Worm (Caenorhabditis elegans) whole organism, L3 larva: Measurements from ENCODE around the gene Y55B1AR.2.

Experiments
- R02D3.7 ChIP-seq: fragments of 150-350 bp; optimal IDR thresholded peaks from 2 replicates; lab custom pipeline; 2014; ENCODE audit warnings: missing biosample characterization, missing genetic modification characterization
- ZK546.5 ChIP-seq: sonication (generic microtip); optimal IDR thresholded peaks from 2 replicates; lab custom pipeline; 2017; ENCODE audit warnings: missing biosample characterization, missing genetic modification characterization
- ama-1 ChIP-seq: fragments of 150-350 bp; optimal IDR thresholded peaks from 2 replicates; lab custom pipeline; 2018
- ceh-16 ChIP-seq: sonication (generic microtip); optimal IDR thresholded peaks from 2 replicates; lab custom pipeline; 2017; ENCODE audit warnings: missing biosample characterization, missing genetic modification characterization
- ceh-28 ChIP-seq: fragments of 150-350 bp; optimal IDR thresholded peaks from 2 replicates; lab custom pipeline; 2014; ENCODE audit warnings: missing biosample characterization, missing genetic modification reagents, missing genetic modification characterization
- ceh-82 ChIP-seq: fragments of 150-350 bp; optimal IDR thresholded peaks from 2 replicates; lab custom pipeline; 2014; ENCODE audit warnings: missing biosample characterization, missing genetic modification characterization
- ceh-9 ChIP-seq: sonication (generic microtip); optimal IDR thresholded peaks from 2 replicates; lab custom pipeline; 2018; ENCODE audit warnings: missing biosample characterization, missing genetic modification characterization
- daf-12 ChIP-seq: fragments of 150-350 bp; optimal IDR thresholded peaks from 2 replicates; lab custom pipeline; 2014; ENCODE audit warnings: missing biosample characterization, missing genetic modification reagents, missing genetic modification characterization
- egl-27 ChIP-seq: sonication (generic microtip); optimal IDR thresholded peaks from 4 replicates; lab custom pipeline; 2017; ENCODE audit warnings: missing biosample characterization, missing genetic modification reagents, missing genetic modification characterization
- egl-5 ChIP-seq: fragments of 150-350 bp; optimal IDR thresholded peaks from 2 replicates; lab custom pipeline; 2017; ENCODE audit warnings: missing biosample characterization, missing genetic modification reagents, missing genetic modification characterization, inconsistent platforms
- elt-2 ChIP-seq: sonication (generic microtip); optimal IDR thresholded peaks from 2 replicates; lab custom pipeline; 2016; ENCODE audit warnings: missing genetic modification reagents, mild to moderate bottlenecking, missing genetic modification characterization, missing compliant biosample characterization
- eor-1 ChIP-seq, 2 experiments: fragments of 150-350 bp; optimal IDR thresholded peaks; 2 replicates each; lab custom pipeline; 2014 to 2018; ENCODE audit warnings: missing biosample characterization in 2 of 2, missing genetic modification characterization in 2 of 2
- fkh-10 ChIP-seq: sonication (generic microtip); optimal IDR thresholded peaks from 2 replicates; lab custom pipeline; 2017; ENCODE audit warnings: missing biosample characterization, missing genetic modification reagents, missing genetic modification characterization
- fos-1 ChIP-seq: fragments of 150-350 bp; optimal IDR thresholded peaks from 2 replicates; lab custom pipeline; 2014; ENCODE audit warnings: missing biosample characterization, missing genetic modification characterization
- hmg-11 ChIP-seq: sonication (generic microtip); optimal IDR thresholded peaks from 2 replicates; lab custom pipeline; 2016; ENCODE audit warnings: missing genetic modification characterization, missing compliant biosample characterization
- lin-39 ChIP-seq: fragments of 150-350 bp; optimal IDR thresholded peaks from 2 replicates; lab custom pipeline; 2018; ENCODE audit warnings: missing biosample characterization, missing genetic modification reagents, missing genetic modification characterization
- lsy-12 ChIP-seq: sonication (generic microtip); optimal IDR thresholded peaks from 2 replicates; lab custom pipeline; 2016; ENCODE audit warnings: mild to moderate bottlenecking, missing genetic modification characterization, missing compliant biosample characterization
- mdl-1 ChIP-seq: fragments of 150-350 bp; optimal IDR thresholded peaks from 2 replicates; lab custom pipeline; 2014; ENCODE audit warnings: missing biosample characterization, missing genetic modification characterization
- mml-1 ChIP-seq: fragments of 150-350 bp; sonication (generic microtip); optimal IDR thresholded peaks from 3 replicates; lab custom pipeline; 2014; ENCODE audit warnings: missing biosample characterization, missing genetic modification characterization
- nfya-1 ChIP-seq: sonication (generic microtip); optimal IDR thresholded peaks from 2 replicates; lab custom pipeline; 2017; ENCODE audit warnings: missing genetic modification characterization, mild to moderate bottlenecking, missing compliant biosample characterization, antibody characterized with exemption, moderate library complexity; ENCODE audit not compliant: insufficient read depth
- nhr-11 ChIP-seq: fragments of 150-350 bp; optimal IDR thresholded peaks from 2 replicates; lab custom pipeline; 2014; ENCODE audit warnings: missing biosample characterization, missing genetic modification characterization
- nhr-12 ChIP-seq: fragments of 150-350 bp; optimal IDR thresholded peaks from 2 replicates; lab custom pipeline; 2014; ENCODE audit warnings: missing biosample characterization, missing genetic modification characterization
- nhr-23 ChIP-seq: fragments of 150-350 bp; optimal IDR thresholded peaks from 2 replicates; lab custom pipeline; 2014; ENCODE audit warnings: missing biosample characterization, missing genetic modification reagents, missing genetic modification characterization
- nhr-237 ChIP-seq: fragments of 150-350 bp; optimal IDR thresholded peaks from 2 replicates; lab custom pipeline; 2014; ENCODE audit warnings: missing biosample characterization, missing genetic modification characterization
- nhr-25 ChIP-seq: sonication (generic microtip); optimal IDR thresholded peaks from 2 replicates; lab custom pipeline; 2017; ENCODE audit warnings: missing biosample characterization, missing genetic modification characterization
- nhr-43 ChIP-seq: sonication (generic microtip); optimal IDR thresholded peaks from 2 replicates; lab custom pipeline; 2016; ENCODE audit warnings: mild to moderate bottlenecking, missing genetic modification characterization, missing compliant biosample characterization; ENCODE audit not compliant: poor library complexity, severe bottlenecking
- nhr-67 ChIP-seq: fragments of 150-350 bp; optimal IDR thresholded peaks from 2 replicates; lab custom pipeline; 2014; ENCODE audit warnings: missing biosample characterization, missing genetic modification characterization
- nhr-76 ChIP-seq: fragments of 150-350 bp; sonication (generic microtip); optimal IDR thresholded peaks from 5 replicates; lab custom pipeline; 2014; ENCODE audit warnings: missing biosample characterization, missing genetic modification characterization
- pha-4 ChIP-seq: fragments of 150-350 bp; optimal IDR thresholded peaks from 2 replicates; lab custom pipeline; 2014; ENCODE audit warnings: missing biosample characterization, missing genetic modification reagents, missing genetic modification characterization
- pqm-1 ChIP-seq: fragments of 150-350 bp; optimal IDR thresholded peaks from 2 replicates; lab custom pipeline; 2017; ENCODE audit warnings: missing biosample characterization, missing genetic modification characterization, inconsistent platforms
- sea-2 ChIP-seq: fragments of 150-350 bp; sonication (generic microtip); optimal IDR thresholded peaks from 4 replicates; lab custom pipeline; 2014; ENCODE audit warnings: missing biosample characterization, missing genetic modification reagents, missing genetic modification characterization
- skn-1 ChIP-seq: fragments of 150-350 bp; optimal IDR thresholded peaks from 2 replicates; lab custom pipeline; 2014; ENCODE audit warnings: missing biosample characterization, missing genetic modification characterization
- snpc-4 ChIP-seq: fragments of 150-350 bp; optimal IDR thresholded peaks from 2 replicates; lab custom pipeline; 2014; ENCODE audit warnings: missing biosample characterization, missing genetic modification characterization
- tbx-2 ChIP-seq: sonication (generic microtip); optimal IDR thresholded peaks from 2 replicates; lab custom pipeline; 2016; ENCODE audit warnings: mild to moderate bottlenecking, missing genetic modification characterization, missing compliant biosample characterization
- unc-39 ChIP-seq: sonication (generic microtip); optimal IDR thresholded peaks from 4 replicates; lab custom pipeline; 2017; ENCODE audit warnings: missing biosample characterization, missing genetic modification characterization
- unc-62 ChIP-seq: fragments of 150-350 bp; sonication (generic microtip); optimal IDR thresholded peaks from 4 replicates; lab custom pipeline; 2014; ENCODE audit warnings: missing biosample characterization, missing genetic modification reagents, missing genetic modification characterization
- zag-1 ChIP-seq: fragments of 150-350 bp; optimal IDR thresholded peaks from 2 replicates; lab custom pipeline; 2014; ENCODE audit warnings: missing biosample characterization, missing genetic modification characterization
- ztf-11 ChIP-seq: fragments of 150-350 bp; optimal IDR thresholded peaks from 2 replicates; lab custom pipeline; 2014; ENCODE audit warnings: missing biosample characterization, missing genetic modification characterization
- ztf-4 ChIP-seq: fragments of 150-350 bp; optimal IDR thresholded peaks from 2 replicates; lab custom pipeline; 2014; ENCODE audit warnings: missing biosample characterization, missing genetic modification characterization

Y55B1AR.2 gene

DNA sequence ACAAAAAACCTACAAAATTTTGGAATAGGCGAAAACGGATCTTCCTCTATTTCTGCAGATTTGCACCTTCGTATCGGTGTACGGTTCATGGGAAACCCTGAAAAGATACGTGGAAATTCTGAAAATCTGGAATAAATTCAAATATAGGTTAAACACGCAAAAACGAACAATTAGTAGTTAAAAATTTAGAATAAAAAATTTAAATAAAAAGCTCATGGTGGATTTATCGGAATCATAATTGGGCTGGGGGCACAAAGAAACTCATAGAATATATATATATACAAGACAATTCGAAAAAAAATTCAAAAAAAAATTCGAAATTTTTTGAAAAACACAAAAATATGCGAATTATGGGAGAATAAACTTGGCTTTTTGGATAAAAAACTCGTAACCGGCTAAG lies 11.6 kb downstream of the Y55B1AR.2 start, which contains the start of gene helq-1:
Gene helq-1 (minus strand): TSS at position 101 of the 400 bp plus-strand sequence.
- no peak for TF ChIP-seq ama-1 (lab: Kevin White, UChicago)
- TF ChIP-seq mml-1 (tag; lab: Kevin White, UChicago): no peak
- TF ChIP-seq nhr-43 (tag; lab: Kevin White, UChicago): no peak
- no peak for TF ChIP-seq fkh-10 (GFP tag; lab: Kevin White, UChicago)
- no peak for TF ChIP-seq nhr-67 (tag; lab: Kevin White, UChicago)
- no peak for TF ChIP-seq ceh-9
- no peak for TF ChIP-seq egl-5
- no peak for TF ChIP-seq zag-1
- no peak for TF ChIP-seq nfya-1 (tag; lab: Kevin White, UChicago)
- no peak for TF ChIP-seq ceh-28 (tag; lab: Kevin White, UChicago)
- no peak for TF ChIP-seq unc-39 (tag; lab: Kevin White, UChicago)
- TF ChIP-seq fos-1 (tag; lab: Kevin White, UChicago): no peak
- no peak for TF ChIP-seq ceh-16
- TF ChIP-seq nhr-12: no peak
- no peak for TF ChIP-seq ztf-4 (tag; lab: Kevin White, UChicago)
- no peak for TF ChIP-seq ztf-11 (tag; lab: Kevin White, UChicago)
- TF ChIP-seq, all 47 proteins: peak for 0

DNA sequence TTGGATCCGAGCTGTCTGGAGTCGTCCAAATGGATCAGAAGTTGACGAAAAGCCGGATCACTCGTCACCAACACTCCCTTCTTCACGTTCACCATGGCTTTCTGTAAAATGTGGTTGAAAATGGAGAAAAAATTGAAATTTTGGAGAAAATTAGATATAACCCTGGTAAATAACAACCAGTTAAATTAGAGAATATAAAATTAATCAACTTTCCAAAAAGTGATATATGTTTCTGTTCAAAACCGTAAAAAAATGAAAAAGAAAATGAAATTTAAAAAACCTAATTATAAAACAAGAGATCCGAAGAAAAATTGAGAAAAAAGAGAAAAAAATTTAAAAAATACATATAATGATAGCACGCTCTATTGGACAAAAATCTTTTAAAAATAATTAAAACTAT lies 21.1 kb downstream of the Y55B1AR.2 start, which contains the start of gene gtf-2H5:
Gene gtf-2H5 (minus strand): TSS at position 101 of the 400 bp plus-strand sequence.
- no peak for TF ChIP-seq sea-2 (GFP tag; lab: Kevin White, UChicago)
- no peak for TF ChIP-seq pha-4 (tag; lab: Kevin White, UChicago)
- no peak for TF ChIP-seq egl-27 (tag; lab: Kevin White, UChicago)
- TF ChIP-seq mdl-1 (tag; lab: Kevin White, UChicago): no peak
- no peak for TF ChIP-seq unc-39 (tag; lab: Kevin White, UChicago)
- no peak for TF ChIP-seq lin-39
- TF ChIP-seq daf-12 (tag; lab: Kevin White, UChicago): no peak
- TF ChIP-seq hmg-11 (tag; lab: Kevin White, UChicago): no peak
- TF ChIP-seq snpc-4 (tag; lab: Kevin White, UChicago): no peak

DNA sequence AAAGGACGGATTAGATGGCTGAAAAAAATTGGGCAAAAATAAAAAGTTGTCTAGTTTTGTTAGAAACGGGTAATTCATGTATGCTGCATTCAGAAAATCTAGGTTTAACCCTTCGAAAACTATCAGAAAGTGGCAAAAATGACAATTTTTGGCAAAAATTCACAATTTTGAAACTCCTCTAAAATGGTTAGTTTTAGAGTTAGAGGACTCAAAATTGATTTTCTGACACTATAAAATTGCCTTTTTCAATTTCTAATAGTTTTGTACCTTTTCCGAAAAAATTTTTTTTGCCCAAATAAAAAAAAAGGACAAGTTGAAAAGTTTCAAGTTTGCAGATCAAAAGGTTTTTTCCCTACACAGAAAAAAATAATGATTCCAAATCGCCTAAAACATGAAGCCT lies 22.0 kb downstream of the Y55B1AR.2 start:
- TF ChIP-seq nhr-11 (no peak), mml-1 (tag; lab: Kevin White, UChicago) (no peak), lsy-12 (tag; lab: Kevin White, UChicago) (no peak), eor-1 (tag; optimal IDR thresholded peaks at IDR 0.05; lab: Kevin White, UChicago) (no peak), fkh-10 (GFP tag; lab: Kevin White, UChicago) (no peak), unc-62 (GFP tag; lab: Kevin White, UChicago) (no peak), nhr-23 (tag; lab: Kevin White, UChicago) (no peak), skn-1 (no peak), pqm-1 (tag; lab: Kevin White, UChicago) (no peak), ceh-16 (no peak), elt-2 (no peak)

DNA sequence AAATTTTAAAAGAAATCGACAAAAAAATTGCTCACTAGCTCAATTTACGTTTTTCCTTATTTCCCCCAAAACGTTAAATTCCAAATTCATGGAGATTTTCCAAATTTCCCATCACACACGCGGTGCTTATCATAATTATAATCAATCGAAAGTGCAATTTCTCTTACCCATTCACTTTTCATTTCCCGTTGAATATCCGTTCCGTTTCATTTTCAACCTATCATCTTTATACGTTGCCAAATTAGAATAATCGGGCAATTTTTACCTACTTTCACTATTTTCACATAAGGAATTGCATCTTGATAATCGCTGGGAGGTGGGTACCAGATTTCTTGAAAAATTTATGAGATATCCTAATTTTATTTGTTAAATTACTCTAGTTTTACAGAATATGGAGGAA lies 29.8 kb downstream of the Y55B1AR.2 start:
- TF ChIP-seq R02D3.7 (no peak), ceh-82 (tag; lab: Kevin White, UChicago) (no peak), lin-39 (no peak), nhr-237 (no peak), nhr-25 (tag; lab: Kevin White, UChicago) (no peak), nhr-67 (tag; lab: Kevin White, UChicago) (no peak), ceh-28 (tag; lab: Kevin White, UChicago) (no peak), ZK546.5 (tag; lab: Kevin White, UChicago) (no peak), pqm-1 (tag; lab: Kevin White, UChicago) (no peak), nhr-23 (tag; lab: Kevin White, UChicago) (no peak), lsy-12 (tag; lab: Kevin White, UChicago) (no peak), tbx-2 (tag; lab: Kevin White, UChicago) (no peak), nhr-76 (tag; lab: Kevin White, UChicago) (no peak)
- TF ChIP-seq, all 47 proteins: peak for 0
